Worm (Caenorhabditis elegans) whole organism, young adult: ENCODE measurements around the gene zipt-15.

ENCODE experiments used
- F23B12.7 ChIP-seq: sonication (generic microtip); optimal IDR thresholded peaks from 2 replicates; lab custom pipeline; 2017; ENCODE audit warnings: missing genetic modification characterization, mild to moderate bottlenecking, missing compliant biosample characterization, antibody characterized with exemption, moderate library complexity; ENCODE audit not compliant: insufficient read depth
- K12H6.12 ChIP-seq: fragments of 200-800 bp; sonication (Bioruptor generic); optimal IDR thresholded peaks from 2 replicates; lab custom pipeline; 2018; ENCODE audit warnings: mild to moderate bottlenecking, missing genetic modification characterization, missing compliant biosample characterization
- aptf-2 ChIP-seq: fragments of 200-800 bp; sonication (Bioruptor generic); conservative IDR thresholded peaks from 2 replicates; pipeline ENCODE4 v1.3.6; 2022; ENCODE audit warnings: missing genetic modification reagents, missing genetic modification characterization, missing compliant biosample characterization
- ccch-3 ChIP-seq: fragments of 200-800 bp; sonication (Bioruptor generic); optimal IDR thresholded peaks from 2 replicates; lab custom pipeline; 2018; ENCODE audit warnings: mild to moderate bottlenecking, missing genetic modification characterization, missing compliant biosample characterization
- nhr-179 ChIP-seq: sonication (generic microtip); optimal IDR thresholded peaks from 2 replicates; lab custom pipeline; 2016; ENCODE audit warnings: mild to moderate bottlenecking, missing genetic modification characterization, missing compliant biosample characterization
- rpc-1 ChIP-seq, 2 experiments: fragments of 150-350 bp in 1 of 2; sonication (generic microtip) in 1 of 2; optimal IDR thresholded peaks; 2 replicates each; lab custom pipeline; 2014 to 2018; ENCODE audit warnings: missing biosample characterization in 1 of 2, missing genetic modification characterization in 1 of 2, missing genetic modification reagents in 1 of 2, missing genotype in 1 of 2
- unc-62 ChIP-seq: fragments of 150-350 bp; optimal IDR thresholded peaks from 2 replicates; lab custom pipeline; 2014; ENCODE audit warnings: missing biosample characterization, missing genetic modification reagents, missing genetic modification characterization
- ztf-26 ChIP-seq: sonication (generic microtip); optimal IDR thresholded peaks from 2 replicates; lab custom pipeline; 2017; ENCODE audit warnings: missing genetic modification characterization, missing compliant biosample characterization

DNA sequence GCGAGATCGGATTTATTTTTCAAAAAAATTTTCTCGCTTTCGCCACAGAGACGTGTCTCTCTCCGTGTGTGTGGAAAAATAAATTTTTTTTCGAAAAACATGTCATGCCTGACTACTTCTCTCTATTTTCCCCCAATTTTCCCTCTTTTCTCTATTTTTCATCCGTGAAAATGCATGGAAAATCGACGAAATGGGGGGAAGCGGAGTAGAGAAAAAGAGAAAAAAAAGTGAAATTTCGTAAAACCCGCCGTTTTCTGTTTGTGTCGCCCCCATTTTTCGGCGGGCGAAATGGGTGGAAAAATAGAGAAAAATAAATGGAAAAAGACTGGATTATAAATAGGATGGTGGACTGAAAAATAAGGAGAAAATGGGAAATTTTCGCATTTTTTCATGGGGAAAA is 8.8 kb upstream of the zipt-15 start:
- TF ChIP-seq rpc-1 (optimal IDR thresholded peaks at IDR 0.05; lab: Kevin White, UChicago), result no peak
- no peak for TF ChIP-seq rpc-1 (tag; optimal IDR thresholded peaks at IDR 0.05; lab: Kevin White, UChicago)
- no peak for TF ChIP-seq F23B12.7 (tag; lab: Kevin White, UChicago)
- no peak for TF ChIP-seq nhr-179
- TF ChIP-seq ccch-3 (GFP tag; lab: Kevin White, UChicago), result no peak
- no peak for TF ChIP-seq ztf-26 (tag; lab: Kevin White, UChicago)
- TF ChIP-seq aptf-2 (GFP tag; lab: Robert Waterston, UW), result no peak
- TF ChIP-seq unc-62 (GFP tag; lab: Kevin White, UChicago), result no peak
- no peak for TF ChIP-seq K12H6.12 (tag; lab: Kevin White, UChicago)
